Fruit fly (Drosophila melanogaster): ENCODE measurements around the gene trem.

DNA sequence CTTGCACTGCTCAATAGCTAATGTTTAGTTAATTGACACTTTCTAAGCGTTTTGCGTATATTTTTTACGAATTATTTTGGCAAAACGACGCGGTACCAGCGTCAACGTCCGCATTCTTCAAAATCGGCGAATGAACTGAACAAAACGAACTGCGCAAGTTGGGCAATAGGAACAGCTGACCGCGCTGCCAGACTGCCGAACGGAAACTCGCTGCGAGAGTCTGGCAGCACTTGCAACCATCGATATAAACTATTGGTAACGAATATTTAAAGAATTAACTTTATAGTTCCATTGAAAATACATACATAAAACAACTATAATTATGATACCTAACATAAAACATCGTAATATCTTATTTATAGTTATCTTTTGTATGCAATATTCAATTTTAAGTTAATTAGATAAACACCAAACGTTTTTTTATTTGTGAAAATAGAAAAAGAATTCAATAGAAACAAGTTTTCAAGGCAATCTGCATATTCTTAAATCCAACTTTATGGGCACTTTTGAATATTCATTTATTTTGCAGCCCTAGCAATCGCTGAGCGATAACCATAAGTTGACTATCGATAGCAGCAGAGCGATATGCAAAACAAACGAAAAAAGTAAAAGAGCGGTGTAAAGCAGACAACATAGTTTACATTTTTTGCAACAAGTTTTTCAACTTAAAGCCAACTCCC, 22.6 kb downstream of the trem start, which contains the start of the genes Hs6st and MED25:
- TF ChIP-seq CG8319 (GFP tag; optimal IDR thresholded peaks at IDR 0.05) (no peak), CG1621 (tag; optimal IDR thresholded peaks at IDR 0.05) (no peak), Sox15 (GFP tag; optimal IDR thresholded peaks at IDR 0.05) (no peak), vri (GFP tag; optimal IDR thresholded peaks at IDR 0.05) (no peak), fd85E (GFP tag; optimal IDR thresholded peaks at IDR 0.05) (no peak), Sox102F (GFP tag; optimal IDR thresholded peaks at IDR 0.05) (no peak), Lpt (GFP tag; optimal IDR thresholded peaks at IDR 0.05) (no peak), Hr39 (GFP tag; optimal IDR thresholded peaks at IDR 0.05) (no peak), spab (GFP tag; optimal IDR thresholded peaks at IDR 0.05) (no peak)

Measured in whole organism, prepupa.